Fruit fly (Drosophila melanogaster) whole organism, embryonic: ENCODE data around the gene janA.
A peak's percentile ranks its signal among the peaks of the same experiment; 100 is the strongest.

Experiments
- Antp ChIP-seq: fragments of 200-800 bp; sonication (Bioruptor generic); optimal IDR thresholded peaks from 3 replicates; lab custom pipeline; 2016; ENCODE audit warnings: missing biosample characterization, missing genetic modification characterization
- CG10431 ChIP-seq: fragments of 200-800 bp; sonication (Bioruptor generic); optimal IDR thresholded peaks from 3 replicates; lab custom pipeline; 2018; ENCODE audit warnings: missing biosample characterization, mild to moderate bottlenecking, missing genetic modification characterization
- CG11560 ChIP-seq: fragments of 200-800 bp; sonication (Bioruptor generic); IDR thresholded peaks from 3 replicates; pipeline ENCODE4 v1.3.6; 2022; ENCODE audit warnings: missing biosample characterization, missing genetic modification characterization
- CG15696 ChIP-seq: fragments of 200-800 bp; sonication (Bioruptor generic); optimal IDR thresholded peaks from 2 replicates; lab custom pipeline; 2019; ENCODE audit warnings: missing biosample characterization, mild to moderate bottlenecking, missing genetic modification characterization, moderate library complexity
- CG16863 ChIP-seq: fragments of 200-800 bp; sonication (Bioruptor generic); optimal IDR thresholded peaks from 3 replicates; lab custom pipeline; 2016; ENCODE audit warnings: missing biosample characterization, missing genetic modification characterization
- CG17385 ChIP-seq: fragments of 200-800 bp; sonication (Bioruptor generic); optimal IDR thresholded peaks from 3 replicates; lab custom pipeline; 2018; ENCODE audit warnings: missing biosample characterization, mild to moderate bottlenecking, missing genetic modification characterization
- CG17568 ChIP-seq: fragments of 200-800 bp; sonication (Bioruptor generic); optimal IDR thresholded peaks from 2 replicates; lab custom pipeline; 2018; ENCODE audit warnings: missing biosample characterization, mild to moderate bottlenecking, missing genetic modification characterization, moderate library complexity
- CG17802 ChIP-seq: fragments of 200-800 bp; sonication (Bioruptor generic); optimal IDR thresholded peaks from 2 replicates; lab custom pipeline; 2018; ENCODE audit warnings: missing biosample characterization, mild to moderate bottlenecking, missing genetic modification characterization, moderate library complexity
- CG18011 ChIP-seq: fragments of 200-800 bp; sonication (Bioruptor generic); optimal IDR thresholded peaks from 2 replicates; lab custom pipeline; 2017; ENCODE audit warnings: missing biosample characterization, missing genetic modification characterization, mild to moderate bottlenecking, moderate library complexity, missing genotype
- CG2120 ChIP-seq: fragments of 200-800 bp; sonication (Bioruptor generic); optimal IDR thresholded peaks from 3 replicates; lab custom pipeline; 2016; ENCODE audit warnings: missing biosample characterization, missing genetic modification characterization
- CG2875 ChIP-seq: fragments of 200-800 bp; sonication (Bioruptor generic); optimal IDR thresholded peaks from 2 replicates; lab custom pipeline; 2017; ENCODE audit warnings: missing biosample characterization, mild to moderate bottlenecking, missing genetic modification characterization, missing genetic modification reagents
- CG2889 ChIP-seq: fragments of 200-800 bp; sonication (Bioruptor generic); IDR thresholded peaks from 3 replicates; pipeline ENCODE4 v1.3.6; 2022; ENCODE audit warnings: missing biosample characterization, missing genetic modification characterization
- CG30020 ChIP-seq: fragments of 200-800 bp; optimal IDR thresholded peaks from 2 replicates; lab custom pipeline; 2019; ENCODE audit warnings: missing biosample characterization, mild to moderate bottlenecking, missing genetic modification characterization, moderate library complexity
- CG30431 ChIP-seq: fragments of 200-800 bp; sonication (Bioruptor generic); optimal IDR thresholded peaks from 2 replicates; lab custom pipeline; 2017; ENCODE audit warnings: missing biosample characterization, missing genetic modification characterization
- CG31441 ChIP-seq: fragments of 200-800 bp; sonication (Bioruptor generic); IDR thresholded peaks from 2 replicates; pipeline ENCODE4 v1.3.6; 2022; ENCODE audit warnings: missing biosample characterization, missing genetic modification characterization
- CG3281 ChIP-seq: fragments of 200-800 bp; sonication (Bioruptor generic); optimal IDR thresholded peaks from 3 replicates; lab custom pipeline; 2017; ENCODE audit warnings: missing biosample characterization, mild to moderate bottlenecking, missing genetic modification characterization
- CG4707 ChIP-seq: fragments of 200-800 bp; sonication (Bioruptor generic); optimal IDR thresholded peaks from 2 replicates; lab custom pipeline; 2018; ENCODE audit warnings: missing biosample characterization, mild to moderate bottlenecking, missing genetic modification characterization, moderate library complexity
- CG4854 ChIP-seq: fragments of 200-800 bp; sonication (Bioruptor generic); optimal IDR thresholded peaks from 2 replicates; lab custom pipeline; 2016; ENCODE audit warnings: missing biosample characterization, missing genetic modification characterization, inconsistent platforms
- CG7928 ChIP-seq: fragments of 200-800 bp; sonication (Bioruptor generic); optimal IDR thresholded peaks from 2 replicates; lab custom pipeline; 2017; ENCODE audit warnings: missing biosample characterization, mild to moderate bottlenecking, missing genetic modification characterization
- CG8944 ChIP-seq: fragments of 200-800 bp; sonication (Bioruptor generic); optimal IDR thresholded peaks from 3 replicates; lab custom pipeline; 2016; ENCODE audit warnings: missing biosample characterization, missing genetic modification characterization
- CHES-1-like ChIP-seq: fragments of 200-800 bp; sonication (Bioruptor generic); optimal IDR thresholded peaks from 2 replicates; lab custom pipeline; 2016; ENCODE audit warnings: missing biosample characterization, missing genetic modification characterization
- D19A ChIP-seq: fragments of 200-800 bp; optimal IDR thresholded peaks from 3 replicates; lab custom pipeline; 2019; ENCODE audit warnings: missing biosample characterization, mild to moderate bottlenecking, missing genetic modification characterization, moderate library complexity
- Dip3 ChIP-seq: fragments of 200-800 bp; sonication (Bioruptor generic); optimal IDR thresholded peaks from 3 replicates; lab custom pipeline; 2016; ENCODE audit warnings: missing biosample characterization, missing genetic modification characterization
- HLH4C ChIP-seq: fragments of 200-800 bp; sonication (Bioruptor generic); IDR thresholded peaks from 3 replicates; pipeline ENCODE4 v1.3.6; 2022; ENCODE audit warnings: missing biosample characterization, missing genetic modification characterization; ENCODE audit not compliant: partially characterized antibody
- HLH54F ChIP-seq: fragments of 200-800 bp; sonication (Bioruptor generic); optimal IDR thresholded peaks from 3 replicates; lab custom pipeline; 2016; ENCODE audit warnings: missing biosample characterization, missing genetic modification characterization
- HmgD ChIP-seq: fragments of 200-800 bp; sonication (Bioruptor generic); optimal IDR thresholded peaks from 3 replicates; lab custom pipeline; 2016; ENCODE audit warnings: missing biosample characterization, missing genetic modification characterization
- NK7.1 ChIP-seq: fragments of 200-800 bp; sonication (Bioruptor generic); optimal IDR thresholded peaks from 3 replicates; lab custom pipeline; 2016; ENCODE audit warnings: missing biosample characterization, missing genetic modification characterization
- Rx ChIP-seq: fragments of 200-800 bp; sonication (Bioruptor generic); IDR thresholded peaks from 2 replicates; pipeline ENCODE4 v1.3.6; 2022; ENCODE audit warnings: missing biosample characterization, missing genetic modification characterization
- Sin3A ChIP-seq: fragments of >200 bp; optimal IDR thresholded peaks from 2 replicates; lab custom pipeline; 2018
- Tbp ChIP-seq: fragments of >200 bp; optimal IDR thresholded peaks from 2 replicates; lab custom pipeline; 2018; ENCODE audit warnings: missing biosample characterization, missing genetic modification characterization
- al ChIP-seq: fragments of 200-800 bp; sonication (Bioruptor generic); IDR thresholded peaks from 2 replicates; pipeline ENCODE4 v1.3.6; 2022; ENCODE audit warnings: missing biosample characterization, missing genetic modification characterization
- ash1 ChIP-seq: fragments of 200-800 bp; sonication (Bioruptor generic); optimal IDR thresholded peaks from 2 replicates; lab custom pipeline; 2018; ENCODE audit warnings: missing biosample characterization, mild to moderate bottlenecking, missing genetic modification characterization
- bigmax ChIP-seq: fragments of 200-800 bp; sonication (Bioruptor generic); optimal IDR thresholded peaks from 2 replicates; lab custom pipeline; 2018; ENCODE audit warnings: missing biosample characterization, mild to moderate bottlenecking, missing genetic modification characterization
- cwo ChIP-seq: fragments of 200-800 bp; sonication (Bioruptor generic); optimal IDR thresholded peaks from 3 replicates; lab custom pipeline; 2017; ENCODE audit warnings: missing biosample characterization, missing genetic modification characterization, mild to moderate bottlenecking, moderate library complexity, missing genetic modification reagents
- dati ChIP-seq: fragments of 200-800 bp; sonication (Bioruptor generic); IDR thresholded peaks from 2 replicates; pipeline ENCODE4 v1.3.6; 2022; ENCODE audit warnings: missing biosample characterization, missing genetic modification characterization
- dm ChIP-seq: fragments of 200-800 bp; sonication (Bioruptor generic); optimal IDR thresholded peaks from 3 replicates; lab custom pipeline; 2016; ENCODE audit warnings: missing biosample characterization, missing genetic modification characterization
- dmrt99B ChIP-seq: fragments of 200-800 bp; sonication (Bioruptor generic); optimal IDR thresholded peaks from 2 replicates; lab custom pipeline; 2018; ENCODE audit warnings: missing biosample characterization, mild to moderate bottlenecking, missing genetic modification characterization, moderate library complexity
- dpn ChIP-seq, 2 experiments: fragments of 200-800 bp; sonication (Bioruptor generic); optimal IDR thresholded peaks; 3 replicates each; lab custom pipeline; 2016; ENCODE audit warnings: missing biosample characterization in 2 of 2, missing genetic modification characterization in 2 of 2
- en ChIP-seq: fragments of 200-800 bp; sonication (Bioruptor generic); optimal IDR thresholded peaks from 2 replicates; lab custom pipeline; 2016; ENCODE audit warnings: missing biosample characterization, missing genetic modification characterization
- fd96Cb ChIP-seq: fragments of 200-800 bp; sonication (Bioruptor generic); optimal IDR thresholded peaks from 2 replicates; lab custom pipeline; 2018; ENCODE audit warnings: missing biosample characterization, mild to moderate bottlenecking, missing genetic modification characterization, moderate library complexity
- gsb ChIP-seq: fragments of 200-800 bp; sonication (Bioruptor generic); IDR thresholded peaks from 2 replicates; pipeline ENCODE4 v1.3.6; 2022; ENCODE audit warnings: missing biosample characterization, missing genetic modification characterization
- gsb-n ChIP-seq: fragments of 200-800 bp; sonication (Bioruptor generic); optimal IDR thresholded peaks from 3 replicates; lab custom pipeline; 2018; ENCODE audit warnings: missing biosample characterization, mild to moderate bottlenecking, missing genetic modification characterization
- nerfin-2 ChIP-seq: fragments of 200-800 bp; sonication (Bioruptor generic); IDR thresholded peaks from 2 replicates; pipeline ENCODE4 v1.3.6; 2022; ENCODE audit warnings: missing biosample characterization, missing genetic modification characterization; ENCODE audit not compliant: partially characterized antibody
- org-1 ChIP-seq: fragments of 200-800 bp; sonication (Bioruptor generic); optimal IDR thresholded peaks from 2 replicates; lab custom pipeline; 2017; ENCODE audit warnings: missing biosample characterization, missing genetic modification characterization
- row ChIP-seq: fragments of 200-800 bp; sonication (Bioruptor generic); IDR thresholded peaks from 3 replicates; pipeline ENCODE4 v1.3.6; 2022; ENCODE audit warnings: missing biosample characterization, missing genetic modification characterization
- scrt ChIP-seq: fragments of 200-800 bp; sonication (Bioruptor generic); optimal IDR thresholded peaks from 2 replicates; lab custom pipeline; 2018; ENCODE audit warnings: missing biosample characterization, mild to moderate bottlenecking, missing genetic modification characterization, moderate library complexity
- seq ChIP-seq: fragments of 200-800 bp; sonication (Bioruptor generic); IDR thresholded peaks from 2 replicates; pipeline ENCODE4 v1.3.6; 2022; ENCODE audit warnings: missing biosample characterization, missing genetic modification characterization
- sima ChIP-seq: fragments of 200-800 bp; sonication (Bioruptor generic); optimal IDR thresholded peaks from 2 replicates; lab custom pipeline; 2016; ENCODE audit warnings: missing biosample characterization, missing genetic modification characterization
- sqz ChIP-seq: fragments of 200-800 bp; sonication (Bioruptor generic); optimal IDR thresholded peaks from 3 replicates; lab custom pipeline; 2018; ENCODE audit warnings: missing biosample characterization, mild to moderate bottlenecking, missing genetic modification characterization
- stwl ChIP-seq: fragments of 200-800 bp; sonication (Bioruptor generic); optimal IDR thresholded peaks from 3 replicates; lab custom pipeline; 2018; ENCODE audit warnings: missing biosample characterization, mild to moderate bottlenecking, missing genetic modification characterization, moderate library complexity
- unc-4 ChIP-seq: fragments of 200-800 bp; sonication (Bioruptor generic); IDR thresholded peaks from 2 replicates; pipeline ENCODE4 v1.3.6; 2022; ENCODE audit warnings: missing biosample characterization, missing genetic modification characterization; ENCODE audit not compliant: partially characterized antibody
- zf30C ChIP-seq: fragments of 200-800 bp; sonication (Bioruptor generic); optimal IDR thresholded peaks from 3 replicates; lab custom pipeline; 2018; ENCODE audit warnings: missing biosample characterization, mild to moderate bottlenecking, missing genetic modification characterization

The janA gene

DNA sequence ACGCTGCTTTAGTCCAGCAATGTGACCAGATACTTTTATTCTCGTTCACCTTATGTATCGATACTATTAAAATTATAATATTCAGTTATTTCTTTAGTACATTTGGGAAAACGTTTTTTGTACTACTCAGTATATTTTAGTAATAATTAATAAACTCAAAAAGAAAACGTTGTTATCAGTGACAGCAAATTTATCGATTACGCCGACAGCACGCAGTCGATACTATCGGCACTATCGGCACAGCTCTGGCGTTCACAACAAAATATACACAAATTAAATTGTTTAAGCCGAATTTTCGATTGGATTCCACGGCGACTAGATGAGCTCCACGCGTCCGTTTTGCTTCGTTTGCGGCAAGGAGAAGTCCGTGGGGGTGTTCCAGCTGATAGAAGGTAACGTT is at the start of gene janA, which contains the start of the genes Sry-alpha and Sry-beta (continued):
- TF ChIP-seq ash1 (GFP tag; lab: Kevin White, UChicago) (no peak), Sin3A (lab: Kevin White, UChicago) (peak; percentile 73), scrt (GFP tag; lab: Kevin White, UChicago) (no peak), dm (GFP tag; lab: Kevin White, UChicago) (no peak), D19A (no peak), unc-4 (GFP tag; lab: Robert Waterston, UW) (peak; percentile 99), HmgD (GFP tag; lab: Kevin White, UChicago) (no peak), CG7928 (GFP tag; lab: Kevin White, UChicago) (no peak), NK7.1 (GFP tag; lab: Kevin White, UChicago) (no peak), CG10431 (no peak), sima (GFP tag; lab: Kevin White, UChicago) (no peak), CG2120 (GFP tag; lab: Kevin White, UChicago) (no peak), zf30C (GFP tag; lab: Kevin White, UChicago) (no peak), CG16863 (GFP tag; lab: Kevin White, UChicago) (no peak), Antp (GFP tag; lab: Kevin White, UChicago) (no peak), CG2875 (GFP tag; lab: Kevin White, UChicago) (no peak), CHES-1-like (peak; percentile 13), CG18011 (GFP tag; lab: Kevin White, UChicago) (no peak), Rx (GFP tag; lab: Robert Waterston, UW) (no peak), nerfin-2 (peak; percentile 99), HLH54F (GFP tag; lab: Kevin White, UChicago) (no peak), CG4854 (GFP tag; lab: Kevin White, UChicago) (no peak), al (GFP tag; lab: Robert Waterston, UW) (no peak), dmrt99B (tag; lab: Kevin White, UChicago) (no peak), CG17802 (tag; lab: Kevin White, UChicago) (no peak), fd96Cb (no peak), cwo (GFP tag; lab: Kevin White, UChicago) (no peak), Tbp (no peak), CG15696 (tag; lab: Kevin White, UChicago) (no peak), CG3281 (GFP tag; lab: Kevin White, UChicago) (no peak), row (GFP tag; lab: Robert Waterston, UW) (peak; percentile 69), bigmax (GFP tag; lab: Kevin White, UChicago) (no peak), CG2889 (GFP tag; lab: Robert Waterston, UW) (no peak), org-1 (GFP tag; lab: Kevin White, UChicago) (no peak), stwl (peak; percentile 77), en (GFP tag; lab: Kevin White, UChicago) (no peak), CG30431 (GFP tag; lab: Kevin White, UChicago) (no peak), gsb-n (tag; lab: Kevin White, UChicago) (no peak), seq (GFP tag; lab: Robert Waterston, UW) (no peak), Dip3 (GFP tag; lab: Kevin White, UChicago) (no peak), CG4707 (no peak), dpn (GFP tag; optimal IDR thresholded peaks at IDR 0.05; lab: Kevin White, UChicago) (peak in 1 of 2 experiments; percentile 16), CG11560 (tag; lab: Robert Waterston, UW) (no peak), CG17568 (GFP tag; lab: Kevin White, UChicago) (no peak), sqz (no peak), CG31441 (GFP tag; lab: Robert Waterston, UW) (no peak), CG8944 (GFP tag; lab: Kevin White, UChicago) (no peak), gsb (GFP tag; lab: Robert Waterston, UW) (no peak), HLH4C (peak; percentile 99), CG30020 (tag; lab: Kevin White, UChicago) (peak; percentile 67), CG17385 (no peak), dati (no peak)
